Fruit fly (Drosophila melanogaster) whole organism, pupa: ENCODE data around the gene CG17816.

Experiments
- CG13204 ChIP-seq: fragments of 200-800 bp; sonication (Bioruptor generic); optimal IDR thresholded peaks from 2 replicates; lab custom pipeline; 2018; ENCODE audit warnings: missing biosample characterization, mild to moderate bottlenecking, missing genetic modification characterization, moderate library complexity
- CG32121 ChIP-seq: fragments of 200-800 bp; sonication (Bioruptor generic); IDR thresholded peaks from 2 replicates; pipeline ENCODE4 v1.3.6; 2022; ENCODE audit warnings: missing biosample characterization, missing genetic modification characterization
- CG4496 ChIP-seq: fragments of 200-800 bp; sonication (Bioruptor generic); IDR thresholded peaks from 3 replicates; pipeline ENCODE4 v1.3.6; 2022; ENCODE audit warnings: missing biosample characterization, missing genetic modification characterization
- EcR ChIP-seq: fragments of 200-800 bp; sonication (Bioruptor generic); optimal IDR thresholded peaks from 3 replicates; lab custom pipeline; 2019; ENCODE audit warnings: missing biosample characterization, missing genetic modification characterization, mild to moderate bottlenecking, moderate library complexity, missing genetic modification reagents

- TF ChIP-seq CG32121: no peak
- no peak for TF ChIP-seq CG13204 (GFP tag; lab: Kevin White, UChicago)
- TF ChIP-seq CG4496: no peak
- TF ChIP-seq EcR (GFP tag; lab: Kevin White, UChicago): peak; percentile 7
Observed at dm6 chr3R:7907311-7907710, 20.8 kb upstream of the CG17816 start, which contains the start of the genes Taf7 and EMC1.
